Fruit fly (Drosophila melanogaster): ENCODE measurements around the gene CG10097.

CG10097 gene

DNA sequence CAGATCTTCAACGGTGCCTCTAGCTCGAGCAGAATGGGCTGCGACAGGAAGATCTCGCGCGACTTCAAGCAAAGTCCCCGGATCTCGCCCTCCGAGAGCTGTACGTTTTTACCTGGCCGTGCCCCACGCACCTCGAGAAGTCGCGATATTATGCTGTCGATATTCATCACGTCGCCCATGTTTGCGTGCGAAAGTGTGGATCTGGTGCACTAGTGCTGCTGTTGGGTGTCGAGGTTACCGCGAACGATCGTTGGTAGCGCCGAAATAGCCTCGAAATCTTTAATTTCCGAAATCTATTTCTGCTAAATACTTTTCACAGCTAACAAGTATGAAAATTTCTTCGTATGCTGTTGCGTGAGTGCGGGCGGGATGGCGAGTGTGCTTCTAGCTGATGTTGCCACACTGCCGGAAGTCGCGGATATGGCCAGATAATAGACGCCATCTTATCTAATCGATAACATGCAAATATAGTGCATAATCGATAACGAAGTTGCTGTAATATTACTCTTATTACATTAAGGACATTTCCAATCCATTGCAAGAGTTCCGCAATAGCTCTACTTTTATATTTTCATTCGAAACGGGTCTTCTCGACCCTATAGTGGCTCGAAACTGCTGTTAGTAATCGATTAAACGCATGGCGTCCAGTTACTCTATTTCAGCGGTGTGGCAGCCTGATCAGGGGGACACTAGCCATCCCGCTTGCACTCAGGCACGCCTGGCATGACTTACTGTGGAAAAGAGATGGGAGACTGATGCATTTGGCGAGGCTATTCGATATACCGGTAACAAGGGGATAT, 29.9 kb upstream of the CG10097 start, which contains the start of gene Pp1-87B (continued):
- TF ChIP-seq org-1 (GFP tag; optimal IDR thresholded peaks at IDR 0.05) (no peak), lmd (GFP tag; IDR thresholded peaks at IDR 0.05) (no peak), Ptx1 (GFP tag; IDR thresholded peaks at IDR 0.05) (no peak), HmgZ (tag; optimal IDR thresholded peaks at IDR 0.05) (peak; percentile 37), gfzf (GFP tag; optimal IDR thresholded peaks at IDR 0.05) (peak; percentile 17), fd102C (GFP tag; optimal IDR thresholded peaks at IDR 0.05) (no peak), Sox102F (GFP tag; optimal IDR thresholded peaks at IDR 0.05) (no peak), nom (GFP tag; optimal IDR thresholded peaks at IDR 0.05) (no peak), CG8290 (GFP tag; optimal IDR thresholded peaks at IDR 0.05) (peak; percentile 39), CG8290 (tag; optimal IDR thresholded peaks at IDR 0.05) (peak in 1 of 2 experiments; percentile 46), CG10267 (tag; optimal IDR thresholded peaks at IDR 0.05) (peak; percentile 16), p53 (GFP tag; optimal IDR thresholded peaks at IDR 0.05) (peak; percentile 14), Lhr (GFP tag; optimal IDR thresholded peaks at IDR 0.05) (peak; percentile 85), shn (GFP tag; optimal IDR thresholded peaks at IDR 0.05) (peak; percentile 26), CG1529 (GFP tag; optimal IDR thresholded peaks at IDR 0.05) (no peak), CG10462 (GFP tag; optimal IDR thresholded peaks at IDR 0.05) (no peak), Vsx1 (GFP tag; optimal IDR thresholded peaks at IDR 0.05) (no peak), CG16815 (GFP tag; optimal IDR thresholded peaks at IDR 0.05) (no peak), mld (GFP tag; IDR thresholded peaks at IDR 0.05; ENCODE audit: partially characterized antibody) (no peak), CG10321 (GFP tag; IDR thresholded peaks at IDR 0.05) (peak; percentile 91), dysf (GFP tag; IDR thresholded peaks at IDR 0.05) (0 out of 3 replicates have a peak, but pooled peaks have one; percentile 7), Dad (GFP tag; optimal IDR thresholded peaks at IDR 0.05) (no peak), amos (GFP tag; IDR thresholded peaks at IDR 0.05; ENCODE audit: partially characterized antibody) (peak; percentile 25; the same call in 1 of the 2 replicates), dmrt11E (tag; optimal IDR thresholded peaks at IDR 0.05) (no peak), Dek (tag; optimal IDR thresholded peaks at IDR 0.05) (no peak), Side (GFP tag; optimal IDR thresholded peaks at IDR 0.05) (peak; percentile 32), schlank (tag; optimal IDR thresholded peaks at IDR 0.05) (no peak), Xbp1 (GFP tag; optimal IDR thresholded peaks at IDR 0.05) (peak; percentile 4), CG6654 (GFP tag; optimal IDR thresholded peaks at IDR 0.05) (no peak), CG1832 (GFP tag; optimal IDR thresholded peaks at IDR 0.05) (peak; percentile 95), BEAF-32 (GFP tag; optimal IDR thresholded peaks at IDR 0.05) (peak; percentile 70), CG16779 (GFP tag; IDR thresholded peaks at IDR 0.05) (no peak), fd3F (GFP tag; optimal IDR thresholded peaks at IDR 0.05) (no peak), inv (GFP tag; IDR thresholded peaks at IDR 0.05; ENCODE audit: partially characterized antibody) (peak; percentile 25; the same call in 1 of the 2 replicates), CG18764 (GFP tag; optimal IDR thresholded peaks at IDR 0.05) (no peak), CG1792 (GFP tag; optimal IDR thresholded peaks at IDR 0.05) (no peak), pum (GFP tag; optimal IDR thresholded peaks at IDR 0.05) (peak; percentile 37), MTF-1 (GFP tag; optimal IDR thresholded peaks at IDR 0.05; ENCODE audit: borderline replicate concordance) (no peak), CG11695 (GFP tag; IDR thresholded peaks at IDR 0.05) (no peak), grau (tag; optimal IDR thresholded peaks at IDR 0.05) (no peak), Hand (GFP tag; optimal IDR thresholded peaks at IDR 0.05) (no peak), sqz (GFP tag; optimal IDR thresholded peaks at IDR 0.05) (no peak), Meics (GFP tag; optimal IDR thresholded peaks at IDR 0.05) (peak; percentile 56), CG9727 (GFP tag; optimal IDR thresholded peaks at IDR 0.05) (peak; percentile 39), Sin3A (optimal IDR thresholded peaks at IDR 0.05) (peak; percentile 100), stc (GFP tag; IDR thresholded peaks at IDR 0.05) (no peak), row (GFP tag; IDR thresholded peaks at IDR 0.05) (0 out of 3 replicates have a peak, but pooled peaks have one; percentile 10), hbn (GFP tag; IDR thresholded peaks at IDR 0.05; ENCODE audit: partially characterized antibody) (0 out of 2 replicates have a peak, but pooled peaks have one; percentile 28), Spps (tag; optimal IDR thresholded peaks at IDR 0.05) (no peak)
